Fruit fly (Drosophila melanogaster): ENCODE measurements around the gene CG11608.

CG11608 gene

dm6 chr3R:12645771-12646317 is 7.6 kb downstream of the CG11608 start:
- TF ChIP-seq Hr39 (GFP tag; optimal IDR thresholded peaks at IDR 0.05) (no peak), Gug (GFP tag; IDR thresholded peaks at IDR 0.05) (no peak), dac (GFP tag; optimal IDR thresholded peaks at IDR 0.05) (no peak), Eip78C (GFP tag) (peak; percentile 33), CG6163 (GFP tag; IDR thresholded peaks at IDR 0.05) (0 out of 3 replicates have a peak, but pooled peaks have one; percentile 21)

- TF ChIP-seq CG34406 (GFP tag; optimal IDR thresholded peaks at IDR 0.05) (no peak), Smox (GFP tag; optimal IDR thresholded peaks at IDR 0.05) (no peak), fd59A (GFP tag; optimal IDR thresholded peaks at IDR 0.05) (no peak), Eip78C (GFP tag) (peak; percentile 78), CG31627 (GFP tag; optimal IDR thresholded peaks at IDR 0.05) (no peak), dac (GFP tag; optimal IDR thresholded peaks at IDR 0.05) (no peak)
These were observed 8.6 kb downstream of the CG11608 start for dm6 chr3R:12646926-12647325.

- no peak for TF ChIP-seq CG3032 (tag; optimal IDR thresholded peaks at IDR 0.05)
- TF ChIP-seq pdm3 (GFP tag; optimal IDR thresholded peaks at IDR 0.05), result no peak
- no peak for TF ChIP-seq topi (GFP tag; optimal IDR thresholded peaks at IDR 0.05)
- TF ChIP-seq achi (GFP tag; optimal IDR thresholded peaks at IDR 0.05), result no peak
- no peak for TF ChIP-seq CG16779 (tag; optimal IDR thresholded peaks at IDR 0.05)
- TF ChIP-seq CG6163 (GFP tag; IDR thresholded peaks at IDR 0.05), result no peak
- TF ChIP-seq Eip78C (GFP tag), result no peak
- no peak for TF ChIP-seq fkh (GFP tag; optimal IDR thresholded peaks at IDR 0.05)
- no peak for TF ChIP-seq Eip75B (GFP tag; optimal IDR thresholded peaks at IDR 0.05)
- no peak for TF ChIP-seq CG3919 (GFP tag; optimal IDR thresholded peaks at IDR 0.05)
- TF ChIP-seq Lpt (GFP tag; optimal IDR thresholded peaks at IDR 0.05), result no peak
- no peak for TF ChIP-seq Sox102F (GFP tag; optimal IDR thresholded peaks at IDR 0.05)
- TF ChIP-seq ss (GFP tag; optimal IDR thresholded peaks at IDR 0.05), result no peak
- TF ChIP-seq CG6808 (GFP tag; optimal IDR thresholded peaks at IDR 0.05), result no peak
- TF ChIP-seq dac (GFP tag; optimal IDR thresholded peaks at IDR 0.05), result no peak
- TF ChIP-seq CG4318 (GFP tag; optimal IDR thresholded peaks at IDR 0.05), result no peak
- no peak for TF ChIP-seq Smox (GFP tag; optimal IDR thresholded peaks at IDR 0.05)
- no peak for TF ChIP-seq OdsH (GFP tag; optimal IDR thresholded peaks at IDR 0.05)
- TF ChIP-seq spab (GFP tag; optimal IDR thresholded peaks at IDR 0.05), result no peak
- TF ChIP-seq CG11762 (GFP tag; optimal IDR thresholded peaks at IDR 0.05; ENCODE audit: insufficient read depth), result no peak
These were observed 9.1 kb downstream of the CG11608 start for dm6 chr3R:12647348-12647747.

dm6 chr3R:12647954-12648353 is 9.7 kb downstream of the CG11608 start, which contains the start of gene Dtg:
Dtg (plus strand) TSS chr3R:12648058.
- TF ChIP-seq CG8119 (GFP tag; IDR thresholded peaks at IDR 0.05) (0 out of 3 replicates have a peak, but pooled peaks have one; percentile 5), CG31627 (GFP tag; optimal IDR thresholded peaks at IDR 0.05) (no peak), Eip78C (GFP tag) (peak; percentile 59), Hr38 (GFP tag; optimal IDR thresholded peaks at IDR 0.05) (no peak), cyc (GFP tag; optimal IDR thresholded peaks at IDR 0.05) (no peak), Sox15 (GFP tag; optimal IDR thresholded peaks at IDR 0.05) (no peak), CG6854 (GFP tag; optimal IDR thresholded peaks at IDR 0.05) (peak; percentile 1), Sox14 (GFP tag; optimal IDR thresholded peaks at IDR 0.05) (no peak), fkh (GFP tag; optimal IDR thresholded peaks at IDR 0.05) (no peak), fd85E (GFP tag; optimal IDR thresholded peaks at IDR 0.05) (no peak), dsx (GFP tag; optimal IDR thresholded peaks at IDR 0.05; ENCODE audit: poor library complexity, severe bottlenecking) (peak; percentile 8), ss (GFP tag; optimal IDR thresholded peaks at IDR 0.05) (peak; percentile 2 to 81), CG3919 (GFP tag; optimal IDR thresholded peaks at IDR 0.05) (peak; percentile 29), CG1621 (tag; optimal IDR thresholded peaks at IDR 0.05) (peak; percentile 85), CG9139 (GFP tag; optimal IDR thresholded peaks at IDR 0.05) (peak; percentile 20), svp (GFP tag) (peak; percentile 0), CG16779 (tag; optimal IDR thresholded peaks at IDR 0.05) (no peak), eg (GFP tag; IDR thresholded peaks at IDR 0.05) (0 out of 3 replicates have a peak, but pooled peaks have one; percentile 6)
